Worm (Caenorhabditis elegans) whole organism, mixed stage, embryonic: Measurements from ENCODE around the gene coq-8.

Source experiments
- lin-13 ChIP-seq: fragments of 150-350 bp; optimal IDR thresholded peaks from 2 replicates; lab custom pipeline; 2014; ENCODE audit warnings: missing biosample characterization, missing genetic modification characterization
- lin-32 ChIP-seq: fragments of 200-800 bp; sonication (Bioruptor generic); optimal IDR thresholded peaks from 2 replicates; lab custom pipeline; 2018; ENCODE audit warnings: mild to moderate bottlenecking, missing genetic modification characterization, missing compliant biosample characterization
- lsy-2 ChIP-seq: fragments of 150-350 bp; optimal IDR thresholded peaks from 2 replicates; lab custom pipeline; 2014; ENCODE audit warnings: missing biosample characterization, missing genetic modification characterization
- nhr-237 ChIP-seq: fragments of 150-350 bp; optimal IDR thresholded peaks from 2 replicates; lab custom pipeline; 2014; ENCODE audit warnings: missing biosample characterization, missing genetic modification characterization
- nhr-28 ChIP-seq: fragments of 150-350 bp; optimal IDR thresholded peaks from 2 replicates; lab custom pipeline; 2014; ENCODE audit warnings: missing biosample characterization, missing genetic modification characterization
- snpc-4 ChIP-seq: fragments of 150-350 bp; optimal IDR thresholded peaks from 2 replicates; lab custom pipeline; 2014; ENCODE audit warnings: missing biosample characterization, missing genetic modification characterization
- tbx-8 ChIP-seq: fragments of 200-800 bp; sonication (Bioruptor generic); optimal IDR thresholded peaks from 2 replicates; lab custom pipeline; 2018; ENCODE audit warnings: mild to moderate bottlenecking, missing genetic modification characterization, moderate library complexity, missing compliant biosample characterization
- unc-39 ChIP-seq: fragments of 150-350 bp; optimal IDR thresholded peaks from 2 replicates; lab custom pipeline; 2014; ENCODE audit warnings: missing biosample characterization, missing genetic modification characterization
- unc-62 ChIP-seq: fragments of 150-350 bp; optimal IDR thresholded peaks from 2 replicates; lab custom pipeline; 2014; ENCODE audit warnings: missing biosample characterization, missing genetic modification reagents, missing genetic modification characterization
- ztf-11 ChIP-seq: fragments of 150-350 bp; optimal IDR thresholded peaks from 2 replicates; lab custom pipeline; 2014; ENCODE audit warnings: missing biosample characterization, missing genetic modification characterization

DNA sequence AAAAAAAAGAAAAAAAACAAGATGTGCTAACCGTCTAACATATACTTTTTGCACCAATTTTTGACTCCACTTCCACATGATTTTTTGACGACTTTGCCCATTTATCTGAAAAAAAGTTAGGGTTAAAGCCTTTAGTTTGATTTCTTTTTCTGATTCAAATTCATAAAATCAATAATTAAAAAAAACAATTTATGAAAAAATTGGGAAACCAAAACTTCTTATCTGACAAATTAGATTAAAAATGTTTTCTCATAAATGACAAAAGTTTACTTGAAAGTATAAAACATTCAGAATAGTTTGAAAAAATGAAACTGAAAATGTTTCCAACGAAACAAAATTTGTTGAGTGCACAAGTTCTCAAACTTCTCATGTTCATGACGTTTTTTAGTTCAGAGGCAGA lies 43.4 kb upstream of the coq-8 start, which contains the start of gene F26A1.7:
- no peak for TF ChIP-seq lin-32 (GFP tag; lab: Kevin White, UChicago)
- TF ChIP-seq unc-39: no peak
- no peak for TF ChIP-seq unc-62 (GFP tag; lab: Kevin White, UChicago)
- no peak for TF ChIP-seq ztf-11 (tag; lab: Kevin White, UChicago)
- no peak for TF ChIP-seq lsy-2 (tag; lab: Kevin White, UChicago)
- no peak for TF ChIP-seq snpc-4 (tag; lab: Kevin White, UChicago)
- no peak for TF ChIP-seq lin-13 (tag; lab: Kevin White, UChicago)
- no peak for TF ChIP-seq tbx-8 (GFP tag; lab: Kevin White, UChicago)
- TF ChIP-seq nhr-28 (tag; lab: Kevin White, UChicago): no peak
- TF ChIP-seq nhr-237: no peak
